Fruit fly (Drosophila melanogaster) whole organism, prepupa: Measurements from ENCODE around the gene Gga.

Source experiments
- Blimp-1 ChIP-seq: fragments of 200-800 bp; sonication (Bioruptor generic); optimal IDR thresholded peaks from 3 replicates; lab custom pipeline; 2017; ENCODE audit warnings: missing biosample characterization, missing genetic modification characterization, mild to moderate bottlenecking, moderate library complexity, missing genetic modification reagents
- Sox15 ChIP-seq: fragments of 200-800 bp; sonication (Bioruptor generic); optimal IDR thresholded peaks from 3 replicates; lab custom pipeline; 2016; ENCODE audit warnings: missing biosample characterization, missing genetic modification characterization
- fd59A ChIP-seq: fragments of 200-800 bp; sonication (Bioruptor generic); optimal IDR thresholded peaks from 2 replicates; lab custom pipeline; 2017; ENCODE audit warnings: missing biosample characterization, mild to moderate bottlenecking, missing genetic modification characterization, missing genetic modification reagents

DNA sequence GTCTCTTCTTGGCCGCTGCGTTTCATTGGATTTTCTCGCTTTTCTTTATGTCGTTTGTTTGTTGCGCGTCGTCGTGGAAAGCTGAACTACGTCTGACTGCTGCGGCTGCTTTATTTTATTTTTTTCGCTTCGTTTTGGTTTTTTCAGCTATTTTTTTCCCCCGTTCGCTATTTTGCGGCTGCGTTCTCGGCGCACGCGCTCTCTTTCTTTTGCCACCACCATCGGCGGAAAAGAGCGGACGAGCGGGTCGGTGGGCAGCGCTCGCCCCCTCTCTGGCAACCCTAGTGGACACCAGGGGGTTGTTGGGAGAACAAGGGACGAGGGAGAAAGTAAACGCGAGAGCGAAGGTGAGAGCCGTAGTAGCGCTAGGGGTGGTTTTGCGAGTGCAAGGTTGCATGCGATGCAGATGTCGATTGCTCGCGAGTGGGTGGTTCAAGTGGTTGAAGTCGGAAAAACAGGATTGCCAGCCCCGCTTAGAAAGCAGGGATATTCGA lies 38.1 kb downstream of the Gga start:
- TF ChIP-seq Sox15 (GFP tag; lab: Kevin White, UChicago) (no peak), Blimp-1 (GFP tag; lab: Kevin White, UChicago) (no peak), fd59A (GFP tag; lab: Kevin White, UChicago) (no peak)
